Worm (Caenorhabditis elegans) whole organism, mixed stage, embryonic: ENCODE data around the gene srlf-11.
A peak's percentile ranks its signal among the peaks of the same experiment; 100 is the strongest.

ENCODE experiments used
- elt-1 ChIP-seq: sonication (generic microtip); optimal IDR thresholded peaks from 2 replicates; lab custom pipeline; 2017; ENCODE audit warnings: missing genetic modification characterization, mild to moderate bottlenecking, missing compliant biosample characterization, antibody characterized with exemption, moderate library complexity, borderline replicate concordance; ENCODE audit not compliant: insufficient read depth
- flh-1 ChIP-seq: fragments of 200-800 bp; sonication (Bioruptor generic); optimal IDR thresholded peaks from 2 replicates; lab custom pipeline; 2018; ENCODE audit warnings: mild to moderate bottlenecking, missing genetic modification characterization, moderate library complexity, missing compliant biosample characterization
- lin-13 ChIP-seq: fragments of 150-350 bp; optimal IDR thresholded peaks from 2 replicates; lab custom pipeline; 2014; ENCODE audit warnings: missing biosample characterization, missing genetic modification characterization
- lsy-2 ChIP-seq: fragments of 150-350 bp; optimal IDR thresholded peaks from 2 replicates; lab custom pipeline; 2014; ENCODE audit warnings: missing biosample characterization, missing genetic modification characterization
- mls-2 ChIP-seq: sonication (generic microtip); optimal IDR thresholded peaks from 2 replicates; lab custom pipeline; 2016; ENCODE audit warnings: mild to moderate bottlenecking, missing genetic modification characterization, moderate library complexity, missing compliant biosample characterization
- nhr-12 ChIP-seq: fragments of 150-350 bp; optimal IDR thresholded peaks from 2 replicates; lab custom pipeline; 2014; ENCODE audit warnings: missing biosample characterization, missing genetic modification characterization
- nhr-2 ChIP-seq: fragments of 150-350 bp; optimal IDR thresholded peaks from 2 replicates; lab custom pipeline; 2014; ENCODE audit warnings: missing biosample characterization, missing genetic modification characterization
- nhr-28 ChIP-seq: fragments of 150-350 bp; optimal IDR thresholded peaks from 2 replicates; lab custom pipeline; 2014; ENCODE audit warnings: missing biosample characterization, missing genetic modification characterization
- nhr-76 ChIP-seq: sonication (generic microtip); optimal IDR thresholded peaks from 2 replicates; lab custom pipeline; 2017; ENCODE audit warnings: missing biosample characterization, missing genetic modification characterization
- pha-4 ChIP-seq: fragments of 150-350 bp; optimal IDR thresholded peaks from 2 replicates; lab custom pipeline; 2018; ENCODE audit warnings: missing biosample characterization, missing genetic modification reagents, missing genetic modification characterization
- snpc-4 ChIP-seq: fragments of 150-350 bp; optimal IDR thresholded peaks from 2 replicates; lab custom pipeline; 2014; ENCODE audit warnings: missing biosample characterization, missing genetic modification characterization
- unc-39 ChIP-seq: fragments of 150-350 bp; optimal IDR thresholded peaks from 2 replicates; lab custom pipeline; 2014; ENCODE audit warnings: missing biosample characterization, missing genetic modification characterization
- unc-62 ChIP-seq: fragments of 150-350 bp; optimal IDR thresholded peaks from 2 replicates; lab custom pipeline; 2014; ENCODE audit warnings: missing biosample characterization, missing genetic modification reagents, missing genetic modification characterization

- no peak for TF ChIP-seq flh-1 (GFP tag; lab: Kevin White, UChicago)
- TF ChIP-seq nhr-12, result no peak
- TF ChIP-seq pha-4, result no peak
- TF ChIP-seq lsy-2 (tag; lab: Kevin White, UChicago), result no peak
- no peak for TF ChIP-seq lin-13 (tag; lab: Kevin White, UChicago)
- no peak for TF ChIP-seq nhr-2
- no peak for TF ChIP-seq unc-39 (tag; lab: Kevin White, UChicago)
- no peak for TF ChIP-seq unc-62
- no peak for TF ChIP-seq snpc-4
- no peak for TF ChIP-seq mls-2
- no peak for TF ChIP-seq nhr-28 (tag; lab: Kevin White, UChicago)
- TF ChIP-seq elt-1 (tag; lab: Kevin White, UChicago), result peak; percentile 88
- no peak for TF ChIP-seq nhr-76 (tag; lab: Kevin White, UChicago)
These were observed 4.6 kb downstream of the srlf-11 start, which contains the start of gene F13E9.13 for ce11 chrIV:10881230-10881629.
